Fruit fly (Drosophila melanogaster) whole organism, embryonic: ENCODE data around the gene spn-B.

Source experiments
- BtbVII ChIP-seq: fragments of 200-800 bp; sonication (Bioruptor generic); optimal IDR thresholded peaks from 3 replicates; lab custom pipeline; 2017; ENCODE audit warnings: missing biosample characterization, mild to moderate bottlenecking, missing genetic modification characterization
- Bteb2 ChIP-seq: fragments of 200-800 bp; sonication (Bioruptor generic); optimal IDR thresholded peaks from 2 replicates; lab custom pipeline; 2016; ENCODE audit warnings: missing biosample characterization, missing genetic modification characterization
- C15 ChIP-seq: fragments of 200-800 bp; sonication (Bioruptor generic); IDR thresholded peaks from 3 replicates; pipeline ENCODE4 v1.3.6; 2022; ENCODE audit warnings: missing biosample characterization, missing genetic modification characterization
- CG10431 ChIP-seq: fragments of 200-800 bp; sonication (Bioruptor generic); optimal IDR thresholded peaks from 3 replicates; lab custom pipeline; 2018; ENCODE audit warnings: missing biosample characterization, mild to moderate bottlenecking, missing genetic modification characterization
- CG10462 ChIP-seq: fragments of 200-800 bp; sonication (Bioruptor generic); optimal IDR thresholded peaks from 2 replicates; lab custom pipeline; 2016; ENCODE audit warnings: missing biosample characterization, missing genetic modification characterization
- CG11085 ChIP-seq: fragments of 200-800 bp; sonication (Bioruptor generic); IDR thresholded peaks from 2 replicates; pipeline ENCODE4 v1.3.6; 2022; ENCODE audit warnings: missing biosample characterization, missing genetic modification characterization
- CG12236 ChIP-seq: fragments of 200-800 bp; sonication (Bioruptor generic); optimal IDR thresholded peaks from 2 replicates; lab custom pipeline; 2016; ENCODE audit warnings: missing biosample characterization, missing genetic modification characterization
- CG1647 ChIP-seq: fragments of 200-800 bp; sonication (Bioruptor generic); optimal IDR thresholded peaks from 3 replicates; lab custom pipeline; 2016; ENCODE audit warnings: missing biosample characterization, missing genetic modification characterization
- CG2875 ChIP-seq: fragments of 200-800 bp; sonication (Bioruptor generic); optimal IDR thresholded peaks from 2 replicates; lab custom pipeline; 2017; ENCODE audit warnings: missing biosample characterization, mild to moderate bottlenecking, missing genetic modification characterization, missing genetic modification reagents
- CG30431 ChIP-seq: fragments of 200-800 bp; sonication (Bioruptor generic); optimal IDR thresholded peaks from 2 replicates; lab custom pipeline; 2017; ENCODE audit warnings: missing biosample characterization, missing genetic modification characterization
- CG31388 ChIP-seq: fragments of 200-800 bp; sonication (Bioruptor generic); optimal IDR thresholded peaks from 2 replicates; lab custom pipeline; 2016; ENCODE audit warnings: missing biosample characterization, missing genetic modification characterization
- CG32767 ChIP-seq: fragments of 200-800 bp; sonication (Bioruptor generic); IDR thresholded peaks from 2 replicates; pipeline ENCODE4 v1.3.6; 2022; ENCODE audit warnings: missing biosample characterization, missing genetic modification characterization
- CG34224 ChIP-seq: fragments of 200-800 bp; sonication (Bioruptor generic); IDR thresholded peaks from 3 replicates; pipeline ENCODE4 v1.3.6; 2022; ENCODE audit warnings: missing biosample characterization, missing genetic modification characterization; ENCODE audit not compliant: partially characterized antibody
- CG3995 ChIP-seq: fragments of 200-800 bp; sonication (Bioruptor generic); optimal IDR thresholded peaks from 3 replicates; lab custom pipeline; 2016; ENCODE audit warnings: missing biosample characterization, missing genetic modification characterization
- CG4328 ChIP-seq: fragments of 200-800 bp; sonication (Bioruptor generic); optimal IDR thresholded peaks from 3 replicates; lab custom pipeline; 2017; ENCODE audit warnings: missing biosample characterization, missing genetic modification reagents, missing genetic modification characterization
- CG6813 ChIP-seq: fragments of 200-800 bp; sonication (Bioruptor generic); optimal IDR thresholded peaks from 2 replicates; lab custom pipeline; 2017; ENCODE audit warnings: missing biosample characterization, missing genetic modification characterization, mild to moderate bottlenecking, moderate library complexity, missing genetic modification reagents
- CG7839 ChIP-seq: fragments of 200-800 bp; sonication (Bioruptor generic); optimal IDR thresholded peaks from 3 replicates; lab custom pipeline; 2018; ENCODE audit warnings: missing biosample characterization, mild to moderate bottlenecking, missing genetic modification characterization, moderate library complexity
- CG7987 ChIP-seq: fragments of 200-800 bp; sonication (Bioruptor generic); optimal IDR thresholded peaks from 2 replicates; lab custom pipeline; 2018; ENCODE audit warnings: missing biosample characterization, mild to moderate bottlenecking, missing genetic modification characterization, moderate library complexity
- CG8924 ChIP-seq: fragments of 200-800 bp; optimal IDR thresholded peaks from 3 replicates; lab custom pipeline; 2019; ENCODE audit warnings: missing biosample characterization, mild to moderate bottlenecking, missing genetic modification characterization, moderate library complexity
- Chrac-16 ChIP-seq: fragments of 200-800 bp; sonication (Bioruptor generic); optimal IDR thresholded peaks from 3 replicates; lab custom pipeline; 2016; ENCODE audit warnings: missing biosample characterization, missing genetic modification characterization
- D19B ChIP-seq: fragments of 200-800 bp; sonication (Bioruptor generic); optimal IDR thresholded peaks from 2 replicates; lab custom pipeline; 2017; ENCODE audit warnings: missing biosample characterization, mild to moderate bottlenecking, missing genetic modification characterization
- Dad ChIP-seq: fragments of 200-800 bp; sonication (Bioruptor generic); optimal IDR thresholded peaks from 3 replicates; lab custom pipeline; 2016; ENCODE audit warnings: missing biosample characterization, missing genetic modification characterization
- Dip2 ChIP-seq: fragments of 200-800 bp; sonication (Bioruptor generic); IDR thresholded peaks from 2 replicates; pipeline ENCODE4 v1.3.6; 2022; ENCODE audit warnings: missing biosample characterization, missing genetic modification characterization
- E2f2 ChIP-seq: fragments of 200-800 bp; sonication (Bioruptor generic); IDR thresholded peaks from 2 replicates; pipeline ENCODE4 v1.3.6; 2022; ENCODE audit warnings: missing biosample characterization, missing genetic modification characterization
- Meics ChIP-seq: fragments of 200-800 bp; sonication (Bioruptor generic); optimal IDR thresholded peaks from 2 replicates; lab custom pipeline; 2017; ENCODE audit warnings: missing biosample characterization, mild to moderate bottlenecking, missing genetic modification characterization
- Myb ChIP-seq: fragments of 200-800 bp; sonication (Bioruptor generic); optimal IDR thresholded peaks from 2 replicates; lab custom pipeline; 2016; ENCODE audit warnings: missing biosample characterization, missing genetic modification characterization
- Neu2 ChIP-seq: fragments of 200-800 bp; sonication (Bioruptor generic); optimal IDR thresholded peaks from 3 replicates; lab custom pipeline; 2016; ENCODE audit warnings: missing biosample characterization, missing genetic modification characterization, borderline replicate concordance
- Sin3A ChIP-seq: fragments of >200 bp; optimal IDR thresholded peaks from 2 replicates; lab custom pipeline; 2018
- Six4 ChIP-seq: fragments of 200-800 bp; sonication (Bioruptor generic); optimal IDR thresholded peaks from 2 replicates; lab custom pipeline; 2016; ENCODE audit warnings: missing biosample characterization, missing genetic modification characterization
- Vsx1 ChIP-seq: fragments of 200-800 bp; sonication (Bioruptor generic); optimal IDR thresholded peaks from 2 replicates; lab custom pipeline; 2017; ENCODE audit warnings: missing biosample characterization, mild to moderate bottlenecking, missing genetic modification characterization, missing genetic modification reagents
- ash1 ChIP-seq: fragments of 200-800 bp; sonication (Bioruptor generic); optimal IDR thresholded peaks from 2 replicates; lab custom pipeline; 2018; ENCODE audit warnings: missing biosample characterization, mild to moderate bottlenecking, missing genetic modification characterization
- bab2 ChIP-seq: fragments of 200-800 bp; sonication (Bioruptor generic); optimal IDR thresholded peaks from 2 replicates; lab custom pipeline; 2016; ENCODE audit warnings: missing biosample characterization, missing genetic modification characterization
- crol ChIP-seq: fragments of 200-800 bp; sonication (Bioruptor generic); IDR thresholded peaks from 2 replicates; pipeline ENCODE4 v1.3.6; 2022; ENCODE audit warnings: missing biosample characterization, missing genetic modification characterization
- dimm ChIP-seq: fragments of 200-800 bp; sonication (Bioruptor generic); IDR thresholded peaks from 2 replicates; pipeline ENCODE4 v1.3.6; 2022; ENCODE audit warnings: missing biosample characterization, missing genetic modification characterization
- fd96Cb ChIP-seq: fragments of 200-800 bp; sonication (Bioruptor generic); optimal IDR thresholded peaks from 2 replicates; lab custom pipeline; 2018; ENCODE audit warnings: missing biosample characterization, mild to moderate bottlenecking, missing genetic modification characterization, moderate library complexity
- ftz-f1 ChIP-seq: fragments of 200-800 bp; sonication (Bioruptor generic); optimal IDR thresholded peaks from 2 replicates; lab custom pipeline; 2016; ENCODE audit warnings: missing biosample characterization, missing genetic modification characterization
- fu2 ChIP-seq: fragments of 200-800 bp; sonication (Bioruptor generic); optimal IDR thresholded peaks from 2 replicates; lab custom pipeline; 2016; ENCODE audit warnings: missing biosample characterization, missing genetic modification characterization
- ham ChIP-seq: fragments of 200-800 bp; sonication (Bioruptor generic); IDR thresholded peaks from 2 replicates; pipeline ENCODE4 v1.3.6; 2022; ENCODE audit warnings: missing biosample characterization, missing genetic modification characterization
- lola ChIP-seq, 3 experiments: fragments of >200 bp in 2 of 3; fragments of 200-800 bp in 1 of 3; sonication (Bioruptor generic) in 1 of 3; optimal IDR thresholded peaks; 2 replicates each; lab custom pipeline; 2017 to 2019; ENCODE audit warnings: missing biosample characterization in 3 of 3, missing genetic modification characterization in 3 of 3, mild to moderate bottlenecking in 1 of 3, moderate library complexity in 1 of 3
- luna ChIP-seq: fragments of 200-800 bp; sonication (Bioruptor generic); optimal IDR thresholded peaks from 2 replicates; lab custom pipeline; 2016; ENCODE audit warnings: missing biosample characterization, missing genetic modification characterization
- nau ChIP-seq: fragments of 200-800 bp; sonication (Bioruptor generic); optimal IDR thresholded peaks from 3 replicates; lab custom pipeline; 2017; ENCODE audit warnings: missing biosample characterization, mild to moderate bottlenecking, missing genetic modification characterization, missing genetic modification reagents
- pfk ChIP-seq: fragments of 200-800 bp; sonication (Bioruptor generic); optimal IDR thresholded peaks from 2 replicates; lab custom pipeline; 2018; ENCODE audit warnings: missing biosample characterization, mild to moderate bottlenecking, missing genetic modification characterization, moderate library complexity
- psq ChIP-seq: fragments of 200-800 bp; sonication (Bioruptor generic); optimal IDR thresholded peaks from 2 replicates; lab custom pipeline; 2017; ENCODE audit warnings: missing biosample characterization, missing genetic modification characterization
- salm ChIP-seq: fragments of 200-800 bp; sonication (Bioruptor generic); optimal IDR thresholded peaks from 2 replicates; lab custom pipeline; 2018; ENCODE audit warnings: missing biosample characterization, mild to moderate bottlenecking, missing genetic modification characterization
- slou ChIP-seq: fragments of 200-800 bp; sonication (Bioruptor generic); optimal IDR thresholded peaks from 3 replicates; lab custom pipeline; 2016; ENCODE audit warnings: missing biosample characterization, missing genetic modification characterization
- sug ChIP-seq: fragments of 200-800 bp; optimal IDR thresholded peaks from 2 replicates; lab custom pipeline; 2019; ENCODE audit warnings: missing biosample characterization, mild to moderate bottlenecking, missing genetic modification characterization, moderate library complexity
- toy ChIP-seq: fragments of 200-800 bp; sonication (Bioruptor generic); IDR thresholded peaks from 2 replicates; pipeline ENCODE4 v1.3.6; 2022; ENCODE audit warnings: missing biosample characterization, missing genetic modification characterization
- ttk ChIP-seq: fragments of 200-800 bp; sonication (Bioruptor generic); IDR thresholded peaks from 2 replicates; pipeline ENCODE4 v2.1.2; 2022; ENCODE audit warnings: missing biosample characterization, missing genetic modification characterization
- unpg ChIP-seq: fragments of 200-800 bp; sonication (Bioruptor generic); optimal IDR thresholded peaks from 3 replicates; lab custom pipeline; 2018; ENCODE audit warnings: missing biosample characterization, mild to moderate bottlenecking, missing genetic modification characterization, moderate library complexity
- yki ChIP-seq: fragments of >200 bp; optimal IDR thresholded peaks from 3 replicates; lab custom pipeline; 2018
- z ChIP-seq: fragments of 200-800 bp; sonication (Bioruptor generic); IDR thresholded peaks from 3 replicates; pipeline ENCODE4 v1.3.6; 2022; ENCODE audit warnings: missing biosample characterization, missing genetic modification characterization

spn-B gene

DNA sequence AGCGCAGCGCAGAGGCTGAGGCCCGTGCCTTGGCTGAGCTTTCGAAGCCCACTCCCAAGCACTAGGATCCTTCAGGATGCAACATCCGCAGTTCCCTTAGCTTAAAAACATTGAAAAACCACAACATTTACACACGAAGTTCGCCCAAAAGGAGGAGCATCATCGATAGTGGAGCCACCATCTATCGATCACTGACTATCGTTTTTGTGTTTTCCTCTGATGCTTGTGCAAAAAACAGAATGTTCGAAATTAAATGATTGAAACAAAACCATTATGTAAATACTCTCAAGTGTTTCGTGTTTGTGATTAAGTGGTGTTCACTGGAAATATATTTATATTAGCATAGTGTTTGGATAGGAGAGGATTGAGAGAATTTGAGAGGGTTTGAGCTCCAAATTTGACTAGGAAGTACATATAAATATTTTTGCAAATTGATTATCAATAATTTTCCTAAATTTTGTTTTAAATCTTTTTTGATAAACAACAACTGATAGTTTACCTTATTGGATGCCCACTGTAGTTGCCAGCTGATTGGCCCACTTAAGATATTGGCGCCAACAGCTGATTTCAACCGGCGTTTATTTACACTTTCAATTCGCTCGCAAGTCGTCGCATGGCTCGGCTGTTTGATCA lies at the start of gene spn-B (continued):
- TF ChIP-seq CG11085, result 0 out of 2 replicates have a peak, but pooled peaks have one; percentile 50
- peak; percentile 18 for TF ChIP-seq Myb (GFP tag; lab: Kevin White, UChicago)
- peak; percentile 64 for TF ChIP-seq Bteb2 (GFP tag; lab: Kevin White, UChicago)
- peak; percentile 84 for TF ChIP-seq unpg (GFP tag; lab: Kevin White, UChicago)
- TF ChIP-seq CG10462 (GFP tag; lab: Kevin White, UChicago), result peak; percentile 69
- TF ChIP-seq CG3995, result peak; percentile 29
- no peak for TF ChIP-seq slou
- TF ChIP-seq nau (GFP tag; lab: Kevin White, UChicago), result no peak
- TF ChIP-seq CG7987, result no peak
- TF ChIP-seq Six4 (GFP tag; lab: Kevin White, UChicago), result peak; percentile 79
- peak; percentile 58 for TF ChIP-seq CG32767 (GFP tag; lab: Robert Waterston, UW)
- no peak for TF ChIP-seq ftz-f1 (GFP tag; lab: Kevin White, UChicago)
- peak in 1 of 3 experiments; percentile 77 for TF ChIP-seq lola (GFP tag; optimal IDR thresholded peaks at IDR 0.05; lab: Kevin White, UChicago)
- no peak for TF ChIP-seq crol (GFP tag; lab: Robert Waterston, UW)
- TF ChIP-seq CG12236 (GFP tag; lab: Kevin White, UChicago), result peak; percentile 35
- peak; percentile 63 for TF ChIP-seq CG10431 (GFP tag; lab: Kevin White, UChicago)
- peak; percentile 60 for TF ChIP-seq CG31388 (GFP tag; lab: Kevin White, UChicago)
- TF ChIP-seq CG2875 (GFP tag; lab: Kevin White, UChicago), result peak; percentile 77
- TF ChIP-seq CG34224 (GFP tag; lab: Robert Waterston, UW), result no peak
- no peak for TF ChIP-seq ham
- peak; percentile 81 for TF ChIP-seq Meics (GFP tag; lab: Kevin White, UChicago)
- no peak for TF ChIP-seq dimm (GFP tag; lab: Robert Waterston, UW)
- no peak for TF ChIP-seq C15
- TF ChIP-seq toy (GFP tag; lab: Robert Waterston, UW), result 0 out of 2 replicates have a peak, but pooled peaks have one; percentile 25
- TF ChIP-seq Dip2 (GFP tag; lab: Robert Waterston, UW), result no peak
- peak; percentile 70 for TF ChIP-seq fd96Cb (tag; lab: Kevin White, UChicago)
- peak; percentile 61 for TF ChIP-seq D19B (GFP tag; lab: Kevin White, UChicago)
- TF ChIP-seq E2f2 (GFP tag; lab: Robert Waterston, UW), result peak; percentile 66
- peak; percentile 92 for TF ChIP-seq Vsx1 (GFP tag; lab: Kevin White, UChicago)
- TF ChIP-seq salm (tag; lab: Kevin White, UChicago), result peak; percentile 58
- TF ChIP-seq pfk (GFP tag; lab: Kevin White, UChicago), result no peak
- TF ChIP-seq CG7839 (tag; lab: Kevin White, UChicago), result peak; percentile 83
- no peak for TF ChIP-seq yki (lab: Kevin White, UChicago)
- peak; percentile 71 for TF ChIP-seq bab2 (GFP tag; lab: Kevin White, UChicago)
- TF ChIP-seq ash1, result no peak
- no peak for TF ChIP-seq psq (GFP tag; lab: Kevin White, UChicago)
- peak; percentile 23 for TF ChIP-seq Dad (GFP tag; lab: Kevin White, UChicago)
- TF ChIP-seq luna (GFP tag; lab: Kevin White, UChicago), result no peak
- peak; percentile 75 for TF ChIP-seq CG6813
- peak; percentile 45 for TF ChIP-seq CG30431 (GFP tag; lab: Kevin White, UChicago)
- TF ChIP-seq CG1647, result peak; percentile 23
- TF ChIP-seq Chrac-16, result peak; percentile 57
- TF ChIP-seq ttk (GFP tag; lab: Robert Waterston, UW), result 0 out of 2 replicates have a peak, but pooled peaks have one; percentile 28
- TF ChIP-seq fu2 (GFP tag; lab: Kevin White, UChicago), result peak; percentile 55
- TF ChIP-seq CG4328, result peak; percentile 64
- no peak for TF ChIP-seq z
- TF ChIP-seq Sin3A (lab: Kevin White, UChicago), result no peak
- TF ChIP-seq CG8924, result peak; percentile 77
- no peak for TF ChIP-seq Neu2 (GFP tag; lab: Kevin White, UChicago)
- TF ChIP-seq sug (tag; lab: Kevin White, UChicago), result peak; percentile 57
- peak; percentile 78 for TF ChIP-seq BtbVII (GFP tag; lab: Kevin White, UChicago)
